Fruit fly (Drosophila melanogaster) whole organism, embryonic: ENCODE measurements around the gene CG12182.

Source experiments
- Antp ChIP-seq: fragments of 200-800 bp; sonication (Bioruptor generic); optimal IDR thresholded peaks from 3 replicates; lab custom pipeline; 2016; ENCODE audit warnings: missing biosample characterization, missing genetic modification characterization
- Awh ChIP-seq: fragments of 200-800 bp; sonication (Bioruptor generic); IDR thresholded peaks from 2 replicates; pipeline ENCODE4, ENCODE4 v1.3.6; 2022; ENCODE audit warnings: missing biosample characterization, missing genetic modification characterization
- Bteb2 ChIP-seq: fragments of 200-800 bp; sonication (Bioruptor generic); optimal IDR thresholded peaks from 2 replicates; lab custom pipeline; 2016; ENCODE audit warnings: missing biosample characterization, missing genetic modification characterization
- CG10209 ChIP-seq: fragments of 200-800 bp; sonication (Bioruptor generic); optimal IDR thresholded peaks from 3 replicates; lab custom pipeline; 2017; ENCODE audit warnings: missing biosample characterization, mild to moderate bottlenecking, missing genetic modification characterization, missing genetic modification reagents
- CG12219 ChIP-seq: fragments of 200-800 bp; sonication (Bioruptor generic); optimal IDR thresholded peaks from 3 replicates; lab custom pipeline; 2018; ENCODE audit warnings: missing biosample characterization, mild to moderate bottlenecking, missing genetic modification characterization
- CG12236 ChIP-seq: fragments of 200-800 bp; sonication (Bioruptor generic); optimal IDR thresholded peaks from 2 replicates; lab custom pipeline; 2016; ENCODE audit warnings: missing biosample characterization, missing genetic modification characterization
- CG13296 ChIP-seq: fragments of 200-800 bp; sonication (Bioruptor generic); optimal IDR thresholded peaks from 3 replicates; lab custom pipeline; 2018; ENCODE audit warnings: missing biosample characterization, mild to moderate bottlenecking, missing genetic modification characterization
- CG15479 ChIP-seq: fragments of 200-800 bp; sonication (Bioruptor generic); optimal IDR thresholded peaks from 3 replicates; lab custom pipeline; 2019; ENCODE audit warnings: missing biosample characterization, mild to moderate bottlenecking, missing genetic modification characterization, moderate library complexity
- CG1647 ChIP-seq: fragments of 200-800 bp; sonication (Bioruptor generic); optimal IDR thresholded peaks from 3 replicates; lab custom pipeline; 2016; ENCODE audit warnings: missing biosample characterization, missing genetic modification characterization
- CG18619 ChIP-seq: fragments of 200-800 bp; sonication (Bioruptor generic); optimal IDR thresholded peaks from 3 replicates; lab custom pipeline; 2017; ENCODE audit warnings: missing biosample characterization, mild to moderate bottlenecking, missing genetic modification characterization
- CG2202 ChIP-seq: fragments of 200-800 bp; sonication (Bioruptor generic); optimal IDR thresholded peaks from 2 replicates; lab custom pipeline; 2018; ENCODE audit warnings: missing biosample characterization, mild to moderate bottlenecking, missing genetic modification characterization
- CG3163 ChIP-seq: fragments of 200-800 bp; sonication (Bioruptor generic); optimal IDR thresholded peaks from 3 replicates; lab custom pipeline; 2016; ENCODE audit warnings: missing biosample characterization, missing genetic modification characterization
- CG34376 ChIP-seq: fragments of 200-800 bp; sonication (Bioruptor generic); optimal IDR thresholded peaks from 2 replicates; lab custom pipeline; 2018; ENCODE audit warnings: missing biosample characterization, mild to moderate bottlenecking, missing genetic modification characterization
- CG3726 ChIP-seq: fragments of 200-800 bp; sonication (Bioruptor generic); IDR thresholded peaks from 3 replicates; pipeline ENCODE4, ENCODE4 v1.3.6; 2022; ENCODE audit warnings: missing biosample characterization, missing genetic modification characterization
- CG4282 ChIP-seq: fragments of 200-800 bp; sonication (Bioruptor generic); optimal IDR thresholded peaks from 2 replicates; lab custom pipeline; 2016; ENCODE audit warnings: missing biosample characterization, missing genetic modification characterization
- CG6854 ChIP-seq: fragments of 200-800 bp; sonication (Bioruptor generic); optimal IDR thresholded peaks from 3 replicates; lab custom pipeline; 2017; ENCODE audit warnings: missing biosample characterization, mild to moderate bottlenecking, missing genetic modification characterization
- CG8765 ChIP-seq: fragments of 200-800 bp; sonication (Bioruptor generic); IDR thresholded peaks from 2 replicates; pipeline ENCODE4 v1.3.6; 2022; ENCODE audit warnings: missing biosample characterization, missing genetic modification characterization
- CG9609 ChIP-seq: fragments of 200-800 bp; sonication (Bioruptor generic); optimal IDR thresholded peaks from 3 replicates; lab custom pipeline; 2016; ENCODE audit warnings: missing biosample characterization, missing genetic modification characterization
- Ets65A ChIP-seq: fragments of 200-800 bp; sonication (Bioruptor generic); peaks from one replicate; lab custom pipeline; 2016; ENCODE audit warnings: missing biosample characterization, missing genetic modification characterization
- GATAe ChIP-seq: fragments of 200-800 bp; sonication (Bioruptor generic); conservative IDR thresholded peaks from 2 replicates; pipeline ENCODE4 v1.3.6; 2022; ENCODE audit warnings: missing biosample characterization, missing genetic modification characterization
- HLH4C ChIP-seq: fragments of 200-800 bp; sonication (Bioruptor generic); IDR thresholded peaks from 3 replicates; pipeline ENCODE4 v1.3.6; 2022; ENCODE audit warnings: missing biosample characterization, missing genetic modification characterization; ENCODE audit not compliant: partially characterized antibody
- HLHmδ ChIP-seq: fragments of 200-800 bp; sonication (Bioruptor generic); optimal IDR thresholded peaks from 2 replicates; lab custom pipeline; 2018; ENCODE audit warnings: missing biosample characterization, mild to moderate bottlenecking, missing genetic modification characterization, moderate library complexity
- Lpt ChIP-seq: fragments of >200 bp; optimal IDR thresholded peaks from 2 replicates; lab custom pipeline; 2018; ENCODE audit warnings: missing biosample characterization, missing genetic modification characterization
- Mrtf ChIP-seq: fragments of 200-800 bp; sonication (Bioruptor generic); IDR thresholded peaks from 3 replicates; pipeline ENCODE4 v1.3.6; 2022; ENCODE audit warnings: missing biosample characterization, missing genetic modification characterization
- PHDP ChIP-seq: fragments of 200-800 bp; sonication (Bioruptor generic); optimal IDR thresholded peaks from 3 replicates; lab custom pipeline; 2018; ENCODE audit warnings: missing biosample characterization, mild to moderate bottlenecking, missing genetic modification characterization, moderate library complexity
- Six4 ChIP-seq: fragments of 200-800 bp; sonication (Bioruptor generic); optimal IDR thresholded peaks from 2 replicates; lab custom pipeline; 2016; ENCODE audit warnings: missing biosample characterization, missing genetic modification characterization
- aop ChIP-seq: fragments of 200-800 bp; sonication (Bioruptor generic); IDR thresholded peaks from 2 replicates; pipeline ENCODE4 v1.3.6; 2022; ENCODE audit warnings: missing biosample characterization, missing genetic modification characterization
- ap ChIP-seq: fragments of 200-800 bp; sonication (Bioruptor generic); IDR thresholded peaks from 2 replicates; pipeline ENCODE4 v1.3.6; 2022; ENCODE audit warnings: missing biosample characterization, missing genetic modification characterization
- br ChIP-seq: fragments of >200 bp; optimal IDR thresholded peaks from 2 replicates; lab custom pipeline; 2017
- btn ChIP-seq: fragments of 200-800 bp; sonication (Bioruptor generic); optimal IDR thresholded peaks from 2 replicates; lab custom pipeline; 2016; ENCODE audit warnings: missing biosample characterization, missing genetic modification characterization
- cad ChIP-seq: fragments of >200 bp; optimal IDR thresholded peaks from 2 replicates; lab custom pipeline; 2017; ENCODE audit warnings: missing biosample characterization, missing genetic modification characterization
- cg ChIP-seq: fragments of 200-800 bp; sonication (Bioruptor generic); optimal IDR thresholded peaks from 3 replicates; lab custom pipeline; 2019; ENCODE audit warnings: missing biosample characterization, mild to moderate bottlenecking, missing genetic modification characterization, moderate library complexity
- gce ChIP-seq: fragments of 200-800 bp; sonication (Bioruptor generic); IDR thresholded peaks from 3 replicates; pipeline ENCODE4 v1.3.6; 2022; ENCODE audit warnings: missing biosample characterization, missing genetic modification characterization
- gfzf ChIP-seq: fragments of 200-800 bp; sonication (Bioruptor generic); optimal IDR thresholded peaks from 2 replicates; lab custom pipeline; 2016; ENCODE audit warnings: missing biosample characterization, mild to moderate bottlenecking, missing genetic modification characterization, moderate library complexity
- h ChIP-seq: fragments of >200 bp; optimal IDR thresholded peaks from 2 replicates; lab custom pipeline; 2017
- inv ChIP-seq: fragments of 200-800 bp; sonication (Bioruptor generic); IDR thresholded peaks from 2 replicates; pipeline ENCODE4 v1.3.6; 2022; ENCODE audit warnings: missing biosample characterization, missing genetic modification characterization; ENCODE audit not compliant: partially characterized antibody
- lmd ChIP-seq: fragments of 200-800 bp; sonication (Bioruptor generic); IDR thresholded peaks from 2 replicates; pipeline ENCODE4 v1.3.6; 2022; ENCODE audit warnings: missing biosample characterization, missing genetic modification characterization
- nau ChIP-seq: fragments of 200-800 bp; sonication (Bioruptor generic); optimal IDR thresholded peaks from 3 replicates; lab custom pipeline; 2017; ENCODE audit warnings: missing biosample characterization, mild to moderate bottlenecking, missing genetic modification characterization, missing genetic modification reagents
- oc ChIP-seq: fragments of 200-800 bp; sonication (Bioruptor generic); optimal IDR thresholded peaks from 2 replicates; lab custom pipeline; 2018; ENCODE audit warnings: missing biosample characterization, mild to moderate bottlenecking, missing genetic modification characterization, moderate library complexity
- onecut ChIP-seq: fragments of 200-800 bp; sonication (Bioruptor generic); IDR thresholded peaks from 2 replicates; pipeline ENCODE4 v1.3.6; 2022; ENCODE audit warnings: missing biosample characterization, missing genetic modification characterization
- prd ChIP-seq, 3 experiments: fragments of >200 bp in 2 of 3; fragments of 200-800 bp in 1 of 3; sonication (Bioruptor generic) in 1 of 3; optimal IDR thresholded peaks in 2 of 3; IDR thresholded peaks in 1 of 3; 2 replicates in 2 of 3; 3 replicates in 1 of 3; pipeline versions ENCODE4 v1.3.6 to Lab custom; 2017 to 2022; ENCODE audit warnings: missing biosample characterization in 1 of 3, missing genetic modification characterization in 1 of 3
- sd ChIP-seq: fragments of 200-800 bp; sonication (Bioruptor generic); optimal IDR thresholded peaks from 3 replicates; lab custom pipeline; 2018; ENCODE audit warnings: missing biosample characterization, mild to moderate bottlenecking, missing genetic modification characterization, moderate library complexity
- sna ChIP-seq: fragments of 200-800 bp; sonication (Bioruptor generic); IDR thresholded peaks from 2 replicates; pipeline ENCODE4 v1.3.6; 2022; ENCODE audit warnings: missing biosample characterization, missing genetic modification characterization; ENCODE audit not compliant: partially characterized antibody
- sob ChIP-seq: fragments of 200-800 bp; sonication (Bioruptor generic); IDR thresholded peaks from 2 replicates; pipeline ENCODE4 v1.3.6; 2022; ENCODE audit warnings: missing biosample characterization, missing genetic modification characterization
- sr ChIP-seq: fragments of 200-800 bp; sonication (Bioruptor generic); IDR thresholded peaks from 3 replicates; pipeline ENCODE4 v1.3.6; 2022; ENCODE audit warnings: missing biosample characterization, missing genetic modification characterization
- tll ChIP-seq, 2 experiments: fragments of 200-800 bp in 1 of 2; fragments of >200 bp in 1 of 2; sonication (Bioruptor generic) in 1 of 2; optimal IDR thresholded peaks; 2 replicates each; lab custom pipeline; 2017 to 2019; ENCODE audit warnings: missing biosample characterization in 2 of 2, missing genetic modification characterization in 2 of 2, mild to moderate bottlenecking in 1 of 2, moderate library complexity in 1 of 2
- vvl ChIP-seq: fragments of 200-800 bp; sonication (Bioruptor generic); IDR thresholded peaks from 2 replicates; pipeline ENCODE4 v1.3.6; 2022; ENCODE audit warnings: missing biosample characterization, missing genetic modification characterization
- wor ChIP-seq: fragments of 200-800 bp; sonication (Bioruptor generic); IDR thresholded peaks from 2 replicates; pipeline ENCODE4 v1.3.6; 2022; ENCODE audit warnings: missing biosample characterization, missing genetic modification characterization
- yki ChIP-seq: fragments of >200 bp; optimal IDR thresholded peaks from 3 replicates; lab custom pipeline; 2018

The CG12182 gene

DNA sequence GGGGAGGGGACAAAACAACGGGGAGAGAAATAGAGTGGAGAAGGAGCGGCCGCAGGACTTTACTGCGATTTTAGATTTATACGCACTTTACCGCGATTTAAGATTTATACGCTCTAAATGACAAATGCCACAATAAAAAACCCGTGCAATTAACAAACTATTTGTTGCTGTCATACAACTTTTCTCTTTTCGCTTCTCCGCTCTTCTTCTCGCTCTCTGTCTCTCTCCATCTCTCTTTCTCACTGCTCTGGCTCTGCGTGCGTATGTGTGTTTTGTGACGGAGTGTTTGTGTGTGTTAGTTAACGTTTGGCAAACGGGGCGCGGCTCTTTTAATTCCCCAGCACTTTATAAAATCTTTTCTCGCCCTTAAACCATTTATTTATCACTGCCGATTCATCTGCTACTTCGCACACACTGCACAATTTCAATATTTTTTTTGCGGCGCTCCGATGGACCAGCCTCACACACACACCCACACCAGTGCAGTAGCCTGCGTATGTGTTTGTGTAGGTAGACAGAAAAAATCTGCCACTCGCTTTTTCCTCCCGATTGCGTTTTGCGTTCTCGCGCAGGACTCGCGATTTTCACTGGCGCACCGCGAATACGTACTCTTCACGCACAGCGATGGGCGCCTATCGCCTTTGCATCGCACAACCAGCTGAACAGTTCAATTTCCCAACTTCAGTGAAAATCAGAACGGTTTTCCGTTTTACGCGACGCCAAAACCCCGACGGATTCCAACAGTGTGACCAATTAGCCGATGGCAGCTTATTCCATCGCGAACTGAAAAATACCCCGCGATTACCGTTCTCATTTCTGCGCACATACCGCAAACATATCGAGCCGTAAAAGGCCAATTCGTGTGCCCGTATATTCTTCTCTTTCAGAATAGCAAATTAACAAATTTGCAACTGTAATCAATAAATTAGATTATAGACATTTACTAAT lies 13.3 kb downstream of the CG12182 start, which contains the start of gene msn (continued):
- peak; percentile 70 for TF ChIP-seq HLHmδ (GFP tag; lab: Kevin White, UChicago)
- no peak for TF ChIP-seq CG12236 (GFP tag; lab: Kevin White, UChicago)
- peak; percentile 66 for TF ChIP-seq CG15479 (GFP tag; lab: Kevin White, UChicago)
- no peak for TF ChIP-seq wor (GFP tag; lab: Robert Waterston, UW)
- no peak for TF ChIP-seq CG12219 (GFP tag; lab: Kevin White, UChicago)
- TF ChIP-seq br = no peak
- peak; percentile 49 for TF ChIP-seq nau (GFP tag; lab: Kevin White, UChicago)
- TF ChIP-seq tll (GFP tag; optimal IDR thresholded peaks at IDR 0.05; lab: Kevin White, UChicago) = no peak
- peak; percentile 69 for TF ChIP-seq CG3163 (GFP tag; lab: Kevin White, UChicago)
- peak; percentile 20 for TF ChIP-seq PHDP (tag; lab: Kevin White, UChicago)
- TF ChIP-seq HLH4C (GFP tag; lab: Robert Waterston, UW) = peak; percentile 53; the same call in 2 of the 3 replicates
- TF ChIP-seq CG3726 (GFP tag; lab: Robert Waterston, UW) = no peak
- TF ChIP-seq CG18619 (GFP tag; lab: Kevin White, UChicago) = no peak
- no peak for TF ChIP-seq Six4 (GFP tag; lab: Kevin White, UChicago)
- TF ChIP-seq lmd (GFP tag; lab: Robert Waterston, UW) = peak; percentile 9; the same call in 1 of the 2 replicates
- peak; percentile 68 for TF ChIP-seq yki (lab: Kevin White, UChicago)
- no peak for TF ChIP-seq aop (GFP tag; lab: Robert Waterston, UW)
- no peak for TF ChIP-seq Ets65A
- peak; percentile 95 for TF ChIP-seq gfzf (GFP tag; lab: Kevin White, UChicago)
- TF ChIP-seq sna (GFP tag; lab: Robert Waterston, UW) = peak; percentile 50; the same call in 1 of the 2 replicates
- TF ChIP-seq Lpt (GFP tag; lab: Kevin White, UChicago) = no peak
- no peak for TF ChIP-seq CG1647 (GFP tag; lab: Kevin White, UChicago)
- peak; percentile 60 for TF ChIP-seq CG6854 (GFP tag; lab: Kevin White, UChicago)
- TF ChIP-seq CG9609 (GFP tag; lab: Kevin White, UChicago) = peak; percentile 4
- no peak for TF ChIP-seq GATAe
- TF ChIP-seq Mrtf (GFP tag; lab: Robert Waterston, UW) = no peak
- TF ChIP-seq prd (optimal IDR thresholded peaks at IDR 0.05; lab: Kevin White, UChicago) = no peak
- TF ChIP-seq prd (GFP tag; IDR thresholded peaks at IDR 0.05; lab: Robert Waterston, UW) = 0 out of 3 replicates have a peak, but pooled peaks have one; percentile 7
- no peak for TF ChIP-seq h (lab: Kevin White, UChicago)
- TF ChIP-seq Antp (GFP tag; lab: Kevin White, UChicago) = no peak
- no peak for TF ChIP-seq cad (GFP tag; lab: Kevin White, UChicago)
- TF ChIP-seq btn (GFP tag; lab: Kevin White, UChicago) = peak; percentile 27
- peak; percentile 49; the same call in 1 of the 2 replicates for TF ChIP-seq sob (GFP tag; lab: Robert Waterston, UW)
- TF ChIP-seq CG8765 (GFP tag; lab: Robert Waterston, UW) = no peak
- no peak for TF ChIP-seq CG4282 (GFP tag; lab: Kevin White, UChicago)
- no peak for TF ChIP-seq Bteb2
- peak; percentile 49; the same call in 1 of the 3 replicates for TF ChIP-seq sr (GFP tag; lab: Robert Waterston, UW)
- TF ChIP-seq gce (GFP tag; lab: Robert Waterston, UW) = 0 out of 3 replicates have a peak, but pooled peaks have one; percentile 54
- peak; percentile 17 for TF ChIP-seq onecut (GFP tag; lab: Robert Waterston, UW)
- no peak for TF ChIP-seq oc (tag; lab: Kevin White, UChicago)
- no peak for TF ChIP-seq CG10209 (GFP tag; lab: Kevin White, UChicago)
- TF ChIP-seq inv (GFP tag; lab: Robert Waterston, UW) = peak; percentile 28; the same call in 1 of the 2 replicates
- peak; percentile 26 for TF ChIP-seq CG13296 (GFP tag; lab: Kevin White, UChicago)
- peak; percentile 64 for TF ChIP-seq sd (tag; lab: Kevin White, UChicago)
- TF ChIP-seq cg (GFP tag; lab: Kevin White, UChicago) = peak; percentile 100
- TF ChIP-seq vvl (GFP tag; lab: Robert Waterston, UW) = peak; percentile 47
- peak; percentile 16 for TF ChIP-seq CG2202 (tag; lab: Kevin White, UChicago)
- TF ChIP-seq ap (GFP tag; lab: Robert Waterston, UW) = no peak
- TF ChIP-seq Awh (GFP tag; lab: Robert Waterston, UW) = no peak
- TF ChIP-seq CG34376 (GFP tag; lab: Kevin White, UChicago) = peak; percentile 83
